Fruit fly (Drosophila melanogaster) whole organism, prepupa: ENCODE data around the gene mRpL20.

Source experiments
- Blimp-1 ChIP-seq: fragments of 200-800 bp; sonication (Bioruptor generic); optimal IDR thresholded peaks from 3 replicates; lab custom pipeline; 2017; ENCODE audit warnings: missing biosample characterization, missing genetic modification characterization, mild to moderate bottlenecking, moderate library complexity, missing genetic modification reagents
- CG10631 ChIP-seq: fragments of 200-800 bp; sonication (Bioruptor generic); optimal IDR thresholded peaks from 2 replicates; lab custom pipeline; 2016; ENCODE audit warnings: missing biosample characterization, missing genetic modification characterization
- CG10669 ChIP-seq: fragments of 200-800 bp; sonication (Bioruptor generic); optimal IDR thresholded peaks from 3 replicates; lab custom pipeline; 2018; ENCODE audit warnings: missing biosample characterization, mild to moderate bottlenecking, missing genetic modification characterization, moderate library complexity
- CG11762 ChIP-seq: fragments of 200-800 bp; sonication (Bioruptor generic); optimal IDR thresholded peaks from 3 replicates; lab custom pipeline; 2016; ENCODE audit warnings: missing biosample characterization, missing genetic modification characterization; ENCODE audit not compliant: insufficient read depth
- CG11902 ChIP-seq: fragments of 200-800 bp; sonication (Bioruptor generic); optimal IDR thresholded peaks from 3 replicates; lab custom pipeline; 2016; ENCODE audit warnings: missing biosample characterization, missing genetic modification characterization
- CG16779 ChIP-seq: fragments of 200-800 bp; sonication (Bioruptor generic); optimal IDR thresholded peaks from 3 replicates; lab custom pipeline; 2017; ENCODE audit warnings: missing biosample characterization, mild to moderate bottlenecking, missing genetic modification characterization
- CG31627 ChIP-seq: fragments of 200-800 bp; sonication (Bioruptor generic); optimal IDR thresholded peaks from 3 replicates; lab custom pipeline; 2016; ENCODE audit warnings: missing biosample characterization, missing genetic modification characterization
- CG32006 ChIP-seq: fragments of 200-800 bp; sonication (Bioruptor generic); optimal IDR thresholded peaks from 3 replicates; lab custom pipeline; 2017; ENCODE audit warnings: missing biosample characterization, mild to moderate bottlenecking, missing genetic modification characterization
- CG34406 ChIP-seq: fragments of 200-800 bp; sonication (Bioruptor generic); optimal IDR thresholded peaks from 3 replicates; lab custom pipeline; 2016; ENCODE audit warnings: missing biosample characterization, missing genetic modification characterization
- CG3919 ChIP-seq: fragments of 200-800 bp; sonication (Bioruptor generic); optimal IDR thresholded peaks from 3 replicates; lab custom pipeline; 2016; ENCODE audit warnings: missing biosample characterization, missing genetic modification characterization
- CG4318 ChIP-seq: fragments of 200-800 bp; sonication (Bioruptor generic); optimal IDR thresholded peaks from 3 replicates; lab custom pipeline; 2017; ENCODE audit warnings: missing biosample characterization, mild to moderate bottlenecking, missing genetic modification characterization
- CG6163 ChIP-seq: fragments of 200-800 bp; sonication (Bioruptor generic); IDR thresholded peaks from 3 replicates; pipeline ENCODE4 v1.3.6; 2022; ENCODE audit warnings: missing biosample characterization, missing genetic modification characterization
- CG6276 ChIP-seq: fragments of 200-800 bp; sonication (Bioruptor generic); optimal IDR thresholded peaks from 2 replicates; lab custom pipeline; 2017; ENCODE audit warnings: missing biosample characterization, mild to moderate bottlenecking, missing genetic modification characterization
- CG6792 ChIP-seq: fragments of 200-800 bp; sonication (Bioruptor generic); optimal IDR thresholded peaks from 3 replicates; lab custom pipeline; 2016; ENCODE audit warnings: missing biosample characterization, missing genetic modification characterization
- CG6808 ChIP-seq: fragments of 200-800 bp; sonication (Bioruptor generic); optimal IDR thresholded peaks from 3 replicates; lab custom pipeline; 2017; ENCODE audit warnings: missing biosample characterization, missing genetic modification characterization, mild to moderate bottlenecking, moderate library complexity, missing genetic modification reagents
- CG8119 ChIP-seq: fragments of 200-800 bp; sonication (Bioruptor generic); IDR thresholded peaks from 3 replicates; pipeline ENCODE4 v1.3.6; 2022; ENCODE audit warnings: missing biosample characterization, missing genetic modification characterization
- CG8319 ChIP-seq: fragments of 200-800 bp; sonication (Bioruptor generic); optimal IDR thresholded peaks from 3 replicates; lab custom pipeline; 2016; ENCODE audit warnings: missing biosample characterization, missing genetic modification characterization
- CG8632 ChIP-seq: fragments of 200-800 bp; sonication (Bioruptor generic); optimal IDR thresholded peaks from 3 replicates; lab custom pipeline; 2016; ENCODE audit warnings: missing biosample characterization, missing genetic modification characterization
- CG9139 ChIP-seq: fragments of 200-800 bp; sonication (Bioruptor generic); optimal IDR thresholded peaks from 3 replicates; lab custom pipeline; 2017; ENCODE audit warnings: missing biosample characterization, mild to moderate bottlenecking, missing genetic modification characterization
- Eip75B ChIP-seq: fragments of 200-800 bp; sonication (Bioruptor generic); optimal IDR thresholded peaks from 3 replicates; lab custom pipeline; 2016; ENCODE audit warnings: missing biosample characterization, missing genetic modification characterization
- Eip78C ChIP-seq: fragments of 200-800 bp; sonication (Bioruptor generic); peaks from one replicate; lab custom pipeline; 2016; ENCODE audit warnings: missing biosample characterization, missing genetic modification characterization
- Ets96B ChIP-seq: fragments of 200-800 bp; optimal IDR thresholded peaks from 2 replicates; lab custom pipeline; 2019; ENCODE audit warnings: missing biosample characterization, mild to moderate bottlenecking, missing genetic modification characterization, moderate library complexity
- Gug ChIP-seq: fragments of 200-800 bp; sonication (Bioruptor generic); IDR thresholded peaks from 2 replicates; pipeline ENCODE4 v1.3.6; 2022; ENCODE audit warnings: missing biosample characterization, missing genetic modification characterization
- Hr38 ChIP-seq: sonication (Bioruptor generic); optimal IDR thresholded peaks from 2 replicates; lab custom pipeline; 2016; ENCODE audit warnings: missing biosample characterization, missing genetic modification characterization
- Hr39 ChIP-seq: fragments of 200-800 bp; sonication (Bioruptor generic); optimal IDR thresholded peaks from 2 replicates; lab custom pipeline; 2016; ENCODE audit warnings: missing biosample characterization, missing genetic modification characterization
- Hr4 ChIP-seq: fragments of 200-800 bp; sonication (Bioruptor generic); optimal IDR thresholded peaks from 3 replicates; lab custom pipeline; 2016; ENCODE audit warnings: missing biosample characterization, missing genetic modification characterization
- Lpt ChIP-seq: fragments of 200-800 bp; sonication (Bioruptor generic); optimal IDR thresholded peaks from 3 replicates; lab custom pipeline; 2016; ENCODE audit warnings: missing biosample characterization, missing genetic modification characterization
- Met ChIP-seq: fragments of 200-800 bp; sonication (Bioruptor generic); optimal IDR thresholded peaks from 3 replicates; lab custom pipeline; 2016; ENCODE audit warnings: missing biosample characterization, missing genetic modification characterization
- OdsH ChIP-seq: fragments of 200-800 bp; sonication (Bioruptor generic); optimal IDR thresholded peaks from 3 replicates; lab custom pipeline; 2016; ENCODE audit warnings: missing biosample characterization, missing genetic modification characterization
- Sox102F ChIP-seq: fragments of 200-800 bp; sonication (Bioruptor generic); optimal IDR thresholded peaks from 2 replicates; lab custom pipeline; 2016; ENCODE audit warnings: missing biosample characterization, mild to moderate bottlenecking, missing genetic modification characterization
- Sox14 ChIP-seq: fragments of 200-800 bp; sonication (Bioruptor generic); optimal IDR thresholded peaks from 3 replicates; lab custom pipeline; 2016; ENCODE audit warnings: missing biosample characterization, missing genetic modification characterization
- Sox15 ChIP-seq: fragments of 200-800 bp; sonication (Bioruptor generic); optimal IDR thresholded peaks from 3 replicates; lab custom pipeline; 2016; ENCODE audit warnings: missing biosample characterization, missing genetic modification characterization
- achi ChIP-seq: fragments of 200-800 bp; sonication (Bioruptor generic); optimal IDR thresholded peaks from 3 replicates; lab custom pipeline; 2016; ENCODE audit warnings: missing biosample characterization, missing genetic modification characterization
- dac ChIP-seq: fragments of 200-800 bp; sonication (Bioruptor generic); optimal IDR thresholded peaks from 2 replicates; lab custom pipeline; 2017; ENCODE audit warnings: missing biosample characterization, mild to moderate bottlenecking, missing genetic modification characterization
- dsx ChIP-seq: fragments of 200-800 bp; optimal IDR thresholded peaks from 3 replicates; lab custom pipeline; 2019; ENCODE audit warnings: missing biosample characterization, mild to moderate bottlenecking, missing genetic modification characterization, moderate library complexity; ENCODE audit not compliant: poor library complexity, severe bottlenecking
- eg ChIP-seq: fragments of 200-800 bp; sonication (Bioruptor generic); IDR thresholded peaks from 3 replicates; pipeline ENCODE4 v1.3.6; 2022; ENCODE audit warnings: missing biosample characterization, missing genetic modification characterization
- esn ChIP-seq: fragments of 200-800 bp; sonication (Bioruptor generic); optimal IDR thresholded peaks from 2 replicates; lab custom pipeline; 2016; ENCODE audit warnings: missing biosample characterization, mild to moderate bottlenecking, missing genetic modification characterization, moderate library complexity
- fd85E ChIP-seq: fragments of 200-800 bp; sonication (Bioruptor generic); optimal IDR thresholded peaks from 3 replicates; lab custom pipeline; 2016; ENCODE audit warnings: missing biosample characterization, missing genetic modification characterization
- fkh ChIP-seq: fragments of 200-800 bp; sonication (Bioruptor generic); optimal IDR thresholded peaks from 3 replicates; lab custom pipeline; 2017; ENCODE audit warnings: missing biosample characterization, mild to moderate bottlenecking, missing genetic modification characterization, moderate library complexity
- lz ChIP-seq: fragments of 200-800 bp; sonication (Bioruptor generic); optimal IDR thresholded peaks from 3 replicates; lab custom pipeline; 2016; ENCODE audit warnings: missing biosample characterization, missing genetic modification characterization
- pdm3 ChIP-seq: fragments of 200-800 bp; sonication (Bioruptor generic); optimal IDR thresholded peaks from 3 replicates; lab custom pipeline; 2016; ENCODE audit warnings: missing biosample characterization, missing genetic modification characterization
- salr ChIP-seq, 2 experiments: fragments of 200-800 bp; sonication (Bioruptor generic); optimal IDR thresholded peaks; 3 replicates each; lab custom pipeline; 2016 to 2018; ENCODE audit warnings: missing biosample characterization in 2 of 2, missing genetic modification characterization in 2 of 2, mild to moderate bottlenecking in 1 of 2
- spab ChIP-seq: fragments of 200-800 bp; sonication (Bioruptor generic); optimal IDR thresholded peaks from 2 replicates; lab custom pipeline; 2017; ENCODE audit warnings: missing biosample characterization, mild to moderate bottlenecking, missing genetic modification characterization, missing genetic modification reagents
- ss ChIP-seq, 2 experiments: fragments of 200-800 bp; sonication (Bioruptor generic); optimal IDR thresholded peaks; 2 replicates in 1 of 2; 3 replicates in 1 of 2; lab custom pipeline; 2017 to 2018; ENCODE audit warnings: mild to moderate bottlenecking in 2 of 2, missing biosample characterization in 2 of 2, missing genetic modification characterization in 2 of 2, moderate library complexity in 1 of 2
- svp ChIP-seq: fragments of 200-800 bp; sonication (Bioruptor generic); peaks from one replicate; lab custom pipeline; 2016; ENCODE audit warnings: missing biosample characterization, missing genetic modification characterization

mRpL20 gene

DNA sequence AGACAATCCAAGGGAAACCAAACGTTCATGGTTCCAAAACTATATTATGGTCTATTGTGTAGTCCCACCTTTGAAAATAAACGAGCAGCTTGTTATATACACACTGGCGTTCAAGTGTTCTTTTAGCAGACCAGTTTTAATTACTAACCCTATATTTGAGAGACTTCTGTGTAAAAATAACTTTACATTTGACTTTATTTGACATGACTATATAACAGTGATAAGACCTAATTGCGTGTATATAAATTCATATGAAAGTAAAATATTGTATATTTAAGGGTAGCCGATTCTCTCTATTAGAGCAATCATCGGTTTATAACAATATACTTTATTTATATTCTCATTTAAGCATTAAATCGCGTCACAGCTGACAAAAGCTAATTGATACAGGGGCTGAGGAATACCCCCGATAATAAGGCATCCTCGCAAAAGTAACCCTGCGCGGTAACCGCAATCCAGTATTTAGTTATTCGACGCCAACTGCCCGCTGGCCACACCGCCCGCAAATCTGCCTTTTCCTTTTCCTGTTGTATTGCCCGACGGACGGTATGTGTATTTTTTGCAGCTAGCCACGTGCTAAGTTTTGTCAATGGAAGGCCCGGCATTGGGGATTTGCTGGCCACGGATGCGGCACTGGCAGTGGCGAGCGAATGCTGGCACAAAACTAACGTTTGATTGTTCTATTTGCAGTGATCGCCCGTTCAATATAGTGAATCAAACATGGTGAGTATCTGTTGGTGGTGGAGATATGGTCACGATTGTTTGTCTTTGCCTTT is 23.8 kb upstream of the mRpL20 start, which contains the start of gene RpS4 (continued):
- TF ChIP-seq dsx (GFP tag; lab: Kevin White, UChicago): peak; percentile 67
- peak; percentile 94 for TF ChIP-seq CG3919
- peak; percentile 91 for TF ChIP-seq CG16779 (tag; lab: Kevin White, UChicago)
- TF ChIP-seq eg: peak; percentile 84
- TF ChIP-seq Sox14 (GFP tag; lab: Kevin White, UChicago): peak; percentile 60
- TF ChIP-seq Eip78C (GFP tag; lab: Kevin White, UChicago): peak; percentile 96
- TF ChIP-seq pdm3: peak; percentile 83
- TF ChIP-seq Met (GFP tag; lab: Kevin White, UChicago): peak; percentile 86
- peak; percentile 68 for TF ChIP-seq CG11902 (GFP tag; lab: Kevin White, UChicago)
- TF ChIP-seq CG10631 (GFP tag; lab: Kevin White, UChicago): peak; percentile 55
- peak; percentile 79 for TF ChIP-seq fkh (GFP tag; lab: Kevin White, UChicago)
- peak; percentile 75 for TF ChIP-seq CG10669 (GFP tag; lab: Kevin White, UChicago)
- peak; percentile 89 to 95 for TF ChIP-seq ss (GFP tag; optimal IDR thresholded peaks at IDR 0.05; lab: Kevin White, UChicago)
- no peak for TF ChIP-seq CG4318 (GFP tag; lab: Kevin White, UChicago)
- TF ChIP-seq CG6276 (GFP tag; lab: Kevin White, UChicago): no peak
- peak; percentile 73 for TF ChIP-seq CG11762 (GFP tag; lab: Kevin White, UChicago)
- TF ChIP-seq fd85E (GFP tag; lab: Kevin White, UChicago): peak; percentile 89
- peak; percentile 76 for TF ChIP-seq OdsH (GFP tag; lab: Kevin White, UChicago)
- TF ChIP-seq CG8319 (GFP tag; lab: Kevin White, UChicago): peak; percentile 64
- peak; percentile 71 for TF ChIP-seq CG6792
- peak; percentile 75 for TF ChIP-seq achi (GFP tag; lab: Kevin White, UChicago)
- peak; percentile 63 for TF ChIP-seq dac (GFP tag; lab: Kevin White, UChicago)
- TF ChIP-seq Hr4: no peak
- TF ChIP-seq Sox102F (GFP tag; lab: Kevin White, UChicago): peak; percentile 88
- TF ChIP-seq Gug (GFP tag; lab: Robert Waterston, UW): peak; percentile 30; the same call in 1 of the 2 replicates
- no peak for TF ChIP-seq Lpt (GFP tag; lab: Kevin White, UChicago)
- no peak for TF ChIP-seq Hr38 (GFP tag; lab: Kevin White, UChicago)
- peak; percentile 79 for TF ChIP-seq Hr39 (GFP tag; lab: Kevin White, UChicago)
- TF ChIP-seq CG6808 (GFP tag; lab: Kevin White, UChicago): peak; percentile 79

DNA sequence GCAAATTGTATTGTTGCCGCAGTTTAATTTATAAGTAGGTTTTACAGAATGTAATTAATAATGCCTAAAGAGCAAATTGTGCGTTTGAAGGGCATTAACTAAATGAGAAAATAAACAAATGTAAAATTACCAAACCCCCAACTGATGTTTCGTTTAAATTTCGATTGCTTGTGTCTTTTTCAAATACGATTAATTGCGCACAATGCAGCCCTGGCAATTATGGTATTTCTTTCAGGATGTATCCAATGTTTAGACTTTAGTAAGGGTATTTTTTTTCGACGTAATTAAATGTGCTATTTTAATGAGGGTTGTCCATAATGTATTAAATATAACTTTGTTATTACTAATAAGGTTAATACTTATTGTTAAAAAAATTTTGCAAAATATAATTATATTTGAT is 23.2 kb upstream of the mRpL20 start:
- TF ChIP-seq CG32006 (GFP tag; lab: Kevin White, UChicago): no peak
- TF ChIP-seq CG8632 (GFP tag; lab: Kevin White, UChicago): no peak
- TF ChIP-seq CG8319 (GFP tag; lab: Kevin White, UChicago): no peak
- TF ChIP-seq fd85E (GFP tag; lab: Kevin White, UChicago): no peak
- TF ChIP-seq Lpt (GFP tag; lab: Kevin White, UChicago): no peak
- no peak for TF ChIP-seq spab (GFP tag; lab: Kevin White, UChicago)
- TF ChIP-seq CG8119: no peak

DNA sequence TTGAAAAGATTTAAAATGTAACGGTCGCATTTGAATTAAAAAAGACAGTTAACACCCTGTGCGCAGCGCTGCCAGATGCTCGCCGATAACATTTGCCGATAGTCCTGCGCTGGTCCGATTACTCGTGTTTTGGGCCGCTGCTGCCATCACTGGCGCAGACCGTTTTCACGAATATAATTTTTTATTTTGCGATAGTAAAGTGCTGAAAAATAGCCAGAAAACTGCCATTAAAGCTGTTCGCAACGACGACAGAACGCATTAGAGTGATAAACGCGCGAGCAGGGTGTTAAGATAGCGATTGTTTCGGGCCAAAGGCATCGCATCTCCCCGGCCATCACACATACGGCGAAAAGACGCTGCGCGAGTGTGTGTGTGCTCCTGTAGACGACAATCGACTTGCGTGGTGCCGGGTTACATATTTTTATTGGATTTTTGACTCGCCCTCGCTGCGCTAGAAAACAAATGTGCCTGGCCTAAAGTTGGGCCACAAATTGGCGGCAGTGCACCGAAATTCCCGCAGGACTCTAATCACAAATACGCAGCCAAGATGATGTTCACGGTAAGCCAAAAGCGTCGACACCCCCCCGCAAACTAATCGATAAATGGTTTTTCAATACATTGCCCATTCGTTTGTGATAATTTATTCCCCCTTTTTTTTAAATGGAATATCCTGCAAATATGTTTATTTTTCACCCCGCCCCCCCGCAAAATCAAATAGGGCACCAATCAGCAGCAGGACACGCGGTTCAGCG is 19.2 kb upstream of the mRpL20 start, which contains the start of gene Srrm1:
Gene Srrm1 (plus strand): TSS at position 116 of the 752 bp plus-strand sequence.
- TF ChIP-seq fkh (GFP tag; lab: Kevin White, UChicago) (no peak), CG9139 (GFP tag; lab: Kevin White, UChicago) (no peak), CG4318 (GFP tag; lab: Kevin White, UChicago) (no peak), CG6792 (no peak), CG6163 (GFP tag; lab: Robert Waterston, UW) (no peak), CG11902 (GFP tag; lab: Kevin White, UChicago) (no peak), Ets96B (tag; lab: Kevin White, UChicago) (no peak), svp (GFP tag; lab: Kevin White, UChicago) (peak; percentile 69), salr (GFP tag; optimal IDR thresholded peaks at IDR 0.05; lab: Kevin White, UChicago) (no peak), CG34406 (GFP tag; lab: Kevin White, UChicago) (no peak), Sox15 (GFP tag; lab: Kevin White, UChicago) (no peak), esn (GFP tag; lab: Kevin White, UChicago) (peak; percentile 40), lz (peak; percentile 49), Eip78C (GFP tag; lab: Kevin White, UChicago) (peak; percentile 2), Blimp-1 (GFP tag; lab: Kevin White, UChicago) (no peak), CG31627 (GFP tag; lab: Kevin White, UChicago) (peak; percentile 40), CG3919 (peak; percentile 6), ss (GFP tag; optimal IDR thresholded peaks at IDR 0.05; lab: Kevin White, UChicago) (peak in 1 of 2 experiments; percentile 8), Eip75B (GFP tag; lab: Kevin White, UChicago) (no peak)
